Worm (Caenorhabditis elegans) whole organism, mixed stage, embryonic: ENCODE measurements around the gene str-8.
"Not testable (repeated sequence)": the region's sequence is repeated elsewhere in the genome, so short reads cannot be mapped to it uniquely, and the experiment has no call there.

Source experiments
- M03D4.4 ChIP-seq: sonication (generic microtip); optimal IDR thresholded peaks from 2 replicates; lab custom pipeline; 2017; ENCODE audit warnings: mild to moderate bottlenecking, missing genetic modification characterization, missing compliant biosample characterization
- blmp-1 ChIP-seq: fragments of 150-350 bp; optimal IDR thresholded peaks from 2 replicates; lab custom pipeline; 2014; ENCODE audit warnings: missing biosample characterization, missing genetic modification characterization
- ceh-39 ChIP-seq: fragments of 150-350 bp; optimal IDR thresholded peaks from 2 replicates; lab custom pipeline; 2014; ENCODE audit warnings: missing biosample characterization, missing genetic modification characterization
- ceh-43 ChIP-seq: fragments of 200-800 bp; sonication (Bioruptor generic); optimal IDR thresholded peaks from 2 replicates; lab custom pipeline; 2018; ENCODE audit warnings: mild to moderate bottlenecking, missing genetic modification characterization, moderate library complexity, missing compliant biosample characterization
- ces-1 ChIP-seq: fragments of 150-350 bp; optimal IDR thresholded peaks from 2 replicates; lab custom pipeline; 2014; ENCODE audit warnings: missing biosample characterization, missing genetic modification reagents, missing genetic modification characterization
- cnd-1 ChIP-seq: fragments of 200-800 bp; sonication (Bioruptor generic); optimal IDR thresholded peaks from 2 replicates; lab custom pipeline; 2018; ENCODE audit warnings: mild to moderate bottlenecking, missing genetic modification characterization, missing compliant biosample characterization
- elt-3 ChIP-seq: fragments of 150-350 bp; optimal IDR thresholded peaks from 2 replicates; lab custom pipeline; 2014; ENCODE audit warnings: missing biosample characterization, missing genetic modification characterization
- flh-1 ChIP-seq: fragments of 200-800 bp; sonication (Bioruptor generic); optimal IDR thresholded peaks from 2 replicates; lab custom pipeline; 2018; ENCODE audit warnings: mild to moderate bottlenecking, missing genetic modification characterization, moderate library complexity, missing compliant biosample characterization
- ham-2 ChIP-seq: fragments of 200-800 bp; sonication (Bioruptor generic); optimal IDR thresholded peaks from 2 replicates; lab custom pipeline; 2018; ENCODE audit warnings: mild to moderate bottlenecking, missing genetic modification characterization, missing compliant biosample characterization
- hlh-1 ChIP-seq: fragments of 150-350 bp; optimal IDR thresholded peaks from 2 replicates; lab custom pipeline; 2014; ENCODE audit warnings: missing biosample characterization, missing genetic modification reagents, missing genetic modification characterization
- lin-13 ChIP-seq: fragments of 150-350 bp; optimal IDR thresholded peaks from 2 replicates; lab custom pipeline; 2014; ENCODE audit warnings: missing biosample characterization, missing genetic modification characterization
- lin-32 ChIP-seq: fragments of 200-800 bp; sonication (Bioruptor generic); optimal IDR thresholded peaks from 2 replicates; lab custom pipeline; 2018; ENCODE audit warnings: mild to moderate bottlenecking, missing genetic modification characterization, missing compliant biosample characterization
- lsy-2 ChIP-seq: fragments of 150-350 bp; optimal IDR thresholded peaks from 2 replicates; lab custom pipeline; 2014; ENCODE audit warnings: missing biosample characterization, missing genetic modification characterization
- mep-1 ChIP-seq: fragments of 150-350 bp; optimal IDR thresholded peaks from 2 replicates; lab custom pipeline; 2017; ENCODE audit warnings: missing biosample characterization, missing genetic modification reagents, missing genetic modification characterization, inconsistent platforms
- mls-2 ChIP-seq: sonication (generic microtip); optimal IDR thresholded peaks from 2 replicates; lab custom pipeline; 2016; ENCODE audit warnings: mild to moderate bottlenecking, missing genetic modification characterization, moderate library complexity, missing compliant biosample characterization
- nhr-12 ChIP-seq: fragments of 150-350 bp; optimal IDR thresholded peaks from 2 replicates; lab custom pipeline; 2014; ENCODE audit warnings: missing biosample characterization, missing genetic modification characterization
- nhr-2 ChIP-seq: fragments of 150-350 bp; optimal IDR thresholded peaks from 2 replicates; lab custom pipeline; 2014; ENCODE audit warnings: missing biosample characterization, missing genetic modification characterization
- nhr-237 ChIP-seq: fragments of 150-350 bp; optimal IDR thresholded peaks from 2 replicates; lab custom pipeline; 2014; ENCODE audit warnings: missing biosample characterization, missing genetic modification characterization
- nhr-28 ChIP-seq: fragments of 150-350 bp; optimal IDR thresholded peaks from 2 replicates; lab custom pipeline; 2014; ENCODE audit warnings: missing biosample characterization, missing genetic modification characterization
- nhr-76 ChIP-seq: sonication (generic microtip); optimal IDR thresholded peaks from 2 replicates; lab custom pipeline; 2017; ENCODE audit warnings: missing biosample characterization, missing genetic modification characterization
- pha-4 ChIP-seq: fragments of 150-350 bp; optimal IDR thresholded peaks from 2 replicates; lab custom pipeline; 2018; ENCODE audit warnings: missing biosample characterization, missing genetic modification reagents, missing genetic modification characterization
- sem-2 ChIP-seq: fragments of 200-800 bp; sonication (Bioruptor generic); optimal IDR thresholded peaks from 2 replicates; lab custom pipeline; 2018; ENCODE audit warnings: mild to moderate bottlenecking, missing genetic modification characterization, missing compliant biosample characterization
- snpc-4 ChIP-seq: fragments of 150-350 bp; optimal IDR thresholded peaks from 2 replicates; lab custom pipeline; 2014; ENCODE audit warnings: missing biosample characterization, missing genetic modification characterization
- sptf-1 ChIP-seq: sonication (generic microtip); optimal IDR thresholded peaks from 2 replicates; lab custom pipeline; 2017; ENCODE audit warnings: mild to moderate bottlenecking, missing genetic modification characterization, moderate library complexity, missing compliant biosample characterization
- tbx-8 ChIP-seq: fragments of 200-800 bp; sonication (Bioruptor generic); optimal IDR thresholded peaks from 2 replicates; lab custom pipeline; 2018; ENCODE audit warnings: mild to moderate bottlenecking, missing genetic modification characterization, moderate library complexity, missing compliant biosample characterization
- unc-120 ChIP-seq: sonication (generic microtip); optimal IDR thresholded peaks from 2 replicates; lab custom pipeline; 2017; ENCODE audit warnings: missing genetic modification characterization, missing compliant biosample characterization; ENCODE audit not compliant: poor library complexity, severe bottlenecking
- unc-39 ChIP-seq: fragments of 150-350 bp; optimal IDR thresholded peaks from 2 replicates; lab custom pipeline; 2014; ENCODE audit warnings: missing biosample characterization, missing genetic modification characterization
- unc-62 ChIP-seq: fragments of 150-350 bp; optimal IDR thresholded peaks from 2 replicates; lab custom pipeline; 2014; ENCODE audit warnings: missing biosample characterization, missing genetic modification reagents, missing genetic modification characterization
- ztf-11 ChIP-seq: fragments of 150-350 bp; optimal IDR thresholded peaks from 2 replicates; lab custom pipeline; 2014; ENCODE audit warnings: missing biosample characterization, missing genetic modification characterization

str-8 gene

ce11 chrV:15754731-15755130 lies at the start of gene str-8:
Gene str-8 (plus strand): TSS chrV:15755031.
- TF ChIP-seq elt-3 (tag; lab: Kevin White, UChicago); lin-32 (GFP tag; lab: Kevin White, UChicago); snpc-4 (tag; lab: Kevin White, UChicago): not testable (repeated sequence)

- TF ChIP-seq lin-32 (GFP tag; lab: Kevin White, UChicago), result no peak
- TF ChIP-seq tbx-8 (GFP tag; lab: Kevin White, UChicago), result no peak
- TF ChIP-seq elt-3 (tag; lab: Kevin White, UChicago), result no peak
- TF ChIP-seq nhr-2 (tag; lab: Kevin White, UChicago), result no peak
- no peak for TF ChIP-seq ztf-11 (tag; lab: Kevin White, UChicago)
- no peak for TF ChIP-seq unc-39 (tag; lab: Kevin White, UChicago)
- no peak for TF ChIP-seq M03D4.4 (tag; lab: Kevin White, UChicago)
- TF ChIP-seq blmp-1 (tag; lab: Kevin White, UChicago), result no peak
- TF ChIP-seq unc-120 (tag; lab: Kevin White, UChicago), result no peak
- TF ChIP-seq sptf-1, result no peak
- no peak for TF ChIP-seq nhr-76 (tag; lab: Kevin White, UChicago)
- no peak for TF ChIP-seq mep-1 (tag; lab: Kevin White, UChicago)
- no peak for TF ChIP-seq lsy-2 (tag; lab: Kevin White, UChicago)
- no peak for TF ChIP-seq pha-4
Observed at ce11 chrV:15707982-15708381, 46.8 kb upstream of the str-8 start.

ce11 chrV:15710401-15710800 lies 44.4 kb upstream of the str-8 start, which contains the start of gene Y6E2A.1:
Gene Y6E2A.1 (minus strand): TSS chrV:15710501.
- TF ChIP-seq sptf-1 (no peak), nhr-76 (tag; lab: Kevin White, UChicago) (no peak), unc-120 (tag; lab: Kevin White, UChicago) (no peak), ceh-43 (no peak), sem-2 (GFP tag; lab: Kevin White, UChicago) (no peak), lin-13 (no peak), M03D4.4 (tag; lab: Kevin White, UChicago) (no peak), ham-2 (no peak), unc-62 (GFP tag; lab: Kevin White, UChicago) (no peak), nhr-12 (tag; lab: Kevin White, UChicago) (no peak), blmp-1 (tag; lab: Kevin White, UChicago) (no peak)
- TF ChIP-seq, all 35 proteins: peak for 0

ce11 chrV:15711898-15712297 lies 42.9 kb upstream of the str-8 start, which contains the start of gene str-101:
Gene str-101 (minus strand): TSS chrV:15711998.
- TF ChIP-seq sptf-1, result no peak
- TF ChIP-seq nhr-237 (tag; lab: Kevin White, UChicago), result no peak
- TF ChIP-seq mep-1 (tag; lab: Kevin White, UChicago), result no peak
- TF ChIP-seq sem-2 (GFP tag; lab: Kevin White, UChicago), result no peak
- no peak for TF ChIP-seq mls-2
- TF ChIP-seq lsy-2 (tag; lab: Kevin White, UChicago), result no peak
- no peak for TF ChIP-seq tbx-8 (GFP tag; lab: Kevin White, UChicago)
- no peak for TF ChIP-seq elt-3 (tag; lab: Kevin White, UChicago)
- no peak for TF ChIP-seq ces-1
- TF ChIP-seq unc-39 (tag; lab: Kevin White, UChicago), result no peak
- TF ChIP-seq, all 35 proteins: peak for 0

- TF ChIP-seq lsy-2 (tag; lab: Kevin White, UChicago), result no peak
- no peak for TF ChIP-seq ham-2
- no peak for TF ChIP-seq ztf-11 (tag; lab: Kevin White, UChicago)
- TF ChIP-seq hlh-1, result no peak
- TF ChIP-seq nhr-28 (tag; lab: Kevin White, UChicago), result no peak
- TF ChIP-seq sptf-1, result no peak
- no peak for TF ChIP-seq snpc-4 (tag; lab: Kevin White, UChicago)
- TF ChIP-seq unc-62 (GFP tag; lab: Kevin White, UChicago), result no peak
- TF ChIP-seq ces-1, result no peak
- no peak for TF ChIP-seq ceh-39 (tag; lab: Kevin White, UChicago)
- no peak for TF ChIP-seq nhr-2 (tag; lab: Kevin White, UChicago)
- TF ChIP-seq cnd-1 (tag; lab: Kevin White, UChicago), result no peak
- TF ChIP-seq flh-1 (GFP tag; lab: Kevin White, UChicago), result no peak
- TF ChIP-seq lin-13, result no peak
- TF ChIP-seq nhr-12 (tag; lab: Kevin White, UChicago), result no peak
- no peak for TF ChIP-seq mls-2
- no peak for TF ChIP-seq ceh-43
Observed at ce11 chrV:15712385-15712784, 42.4 kb upstream of the str-8 start.
